Fruit fly (Drosophila melanogaster): Measurements from ENCODE around the gene Rpn12.

Rpn12 gene

DNA sequence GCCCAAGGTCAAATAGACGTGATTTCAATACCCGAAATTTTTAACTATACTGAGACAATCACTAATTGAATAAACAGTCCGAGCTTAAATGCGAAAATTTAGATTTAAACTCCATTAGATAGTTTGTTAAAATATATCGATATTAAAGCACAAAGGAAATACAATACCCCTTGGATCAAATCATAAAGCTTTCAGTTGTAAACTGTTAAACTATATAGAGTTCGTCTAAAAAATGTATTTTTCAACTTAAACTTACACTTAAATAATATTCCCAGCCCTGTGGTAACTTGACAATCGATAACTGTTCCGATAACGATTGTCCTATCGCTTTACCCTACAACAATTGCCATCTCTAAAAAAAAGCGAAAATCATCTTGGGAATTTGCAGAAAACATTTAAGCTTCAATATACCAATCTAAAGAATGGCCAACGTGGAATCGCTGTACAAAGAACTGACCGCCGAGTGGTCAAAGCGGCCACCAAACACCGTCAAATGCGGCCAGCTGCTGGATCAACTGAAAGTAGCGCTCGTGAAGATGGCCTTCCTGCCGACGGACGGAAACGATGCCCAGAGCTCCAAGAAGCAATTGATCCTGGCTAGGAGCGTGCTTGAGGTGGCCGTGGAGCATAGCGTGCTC is at the start of gene Rpn12:
Gene Rpn12 (plus strand): TSS at position 351 of the 638 bp plus-strand sequence.
- no peak for TF ChIP-seq CG8478 (optimal IDR thresholded peaks at IDR 0.05)
- TF ChIP-seq Dll (optimal IDR thresholded peaks at IDR 0.05) = no peak
- no peak for TF ChIP-seq pan (optimal IDR thresholded peaks at IDR 0.05)
- TF ChIP-seq EcR (GFP tag; optimal IDR thresholded peaks at IDR 0.05) = no peak
- no peak for TF ChIP-seq usp (GFP tag; optimal IDR thresholded peaks at IDR 0.05)
- no peak for TF ChIP-seq psq (optimal IDR thresholded peaks at IDR 0.05)

DNA sequence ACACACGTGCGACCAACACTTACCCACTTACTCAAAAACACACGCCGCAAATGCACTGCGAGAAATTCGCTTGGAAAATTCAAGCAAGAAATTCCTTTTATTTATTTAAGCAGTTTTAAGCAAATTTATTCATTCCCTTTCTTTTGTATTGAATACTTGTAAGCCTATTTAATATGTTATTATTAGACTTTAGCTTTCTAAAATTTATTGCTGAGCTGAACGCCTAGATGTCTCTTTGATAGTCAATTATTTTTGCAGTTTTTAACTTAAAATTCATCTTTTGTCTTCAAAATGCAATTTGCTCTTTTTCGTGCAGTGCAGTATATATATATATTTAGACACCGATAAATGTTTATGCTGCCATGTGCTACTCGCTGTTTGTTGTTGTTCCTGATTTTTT is 48.9 kb upstream of the Rpn12 start:
- no peak for TF ChIP-seq CG8478 (optimal IDR thresholded peaks at IDR 0.05)
- TF ChIP-seq EcR (GFP tag; optimal IDR thresholded peaks at IDR 0.05) = no peak
- no peak for TF ChIP-seq usp (GFP tag; optimal IDR thresholded peaks at IDR 0.05)

DNA sequence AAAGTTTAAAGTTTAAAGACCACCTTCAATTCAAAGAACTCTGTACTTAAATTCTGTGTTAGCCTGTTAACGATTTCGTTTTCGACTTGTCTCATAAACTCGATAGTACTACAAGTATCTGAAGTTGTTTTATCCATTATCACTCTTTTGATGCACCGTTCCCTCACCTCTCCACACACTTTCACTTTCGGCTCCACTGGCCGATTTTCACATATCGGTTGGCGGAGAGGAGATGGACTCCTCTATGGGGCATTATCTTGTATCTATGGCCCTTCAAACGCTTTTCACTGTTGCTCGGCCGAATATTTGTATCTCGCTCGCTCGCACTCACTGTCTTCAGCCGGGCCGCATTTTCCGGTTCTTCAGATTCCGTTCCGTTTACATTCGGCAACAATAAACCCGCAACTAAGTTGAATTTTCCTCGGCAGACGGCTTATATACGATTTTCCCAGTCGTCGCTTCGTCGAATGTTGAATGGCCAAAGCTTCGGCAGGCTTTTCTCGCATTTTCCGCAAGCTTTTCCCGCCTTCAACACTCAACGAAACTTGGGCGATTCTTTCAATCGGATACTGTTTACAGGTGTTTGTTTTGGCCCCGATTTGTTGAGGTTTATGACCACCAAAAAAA is 39.7 kb upstream of the Rpn12 start, which contains the start of gene CG43373:
Gene CG43373 (minus strand): TSS at position 373 of the 627 bp plus-strand sequence.
- TF ChIP-seq Dll (optimal IDR thresholded peaks at IDR 0.05) (no peak), psq (optimal IDR thresholded peaks at IDR 0.05) (no peak), pan (optimal IDR thresholded peaks at IDR 0.05) (no peak), EcR (GFP tag; optimal IDR thresholded peaks at IDR 0.05) (no peak), usp (GFP tag; optimal IDR thresholded peaks at IDR 0.05) (no peak), CG8478 (optimal IDR thresholded peaks at IDR 0.05) (no peak)

DNA sequence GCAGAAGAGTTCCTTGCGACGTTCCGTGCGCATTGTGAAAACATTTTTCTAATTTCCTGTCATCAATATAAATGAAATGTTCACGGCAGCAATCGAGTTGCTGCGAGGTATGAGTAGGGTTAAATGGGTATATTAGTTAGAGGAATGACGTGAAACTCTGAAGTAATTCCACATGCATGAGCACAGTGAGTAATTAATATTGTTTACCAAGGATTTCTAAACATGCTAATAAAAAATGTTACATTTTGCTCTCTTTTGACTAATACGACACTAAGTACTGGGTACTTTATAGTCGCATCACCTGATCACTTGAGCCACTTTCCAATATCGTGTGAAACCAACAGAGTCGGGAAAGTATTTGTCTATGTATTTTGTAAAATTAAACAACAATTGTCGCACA is 38.6 kb upstream of the Rpn12 start:
- no peak for TF ChIP-seq psq (optimal IDR thresholded peaks at IDR 0.05)
- no peak for TF ChIP-seq usp (GFP tag; optimal IDR thresholded peaks at IDR 0.05)
- no peak for TF ChIP-seq Dll (optimal IDR thresholded peaks at IDR 0.05)
- no peak for TF ChIP-seq EcR (GFP tag; optimal IDR thresholded peaks at IDR 0.05)
- TF ChIP-seq CG8478 (optimal IDR thresholded peaks at IDR 0.05) = no peak
- no peak for TF ChIP-seq pan (optimal IDR thresholded peaks at IDR 0.05)

DNA sequence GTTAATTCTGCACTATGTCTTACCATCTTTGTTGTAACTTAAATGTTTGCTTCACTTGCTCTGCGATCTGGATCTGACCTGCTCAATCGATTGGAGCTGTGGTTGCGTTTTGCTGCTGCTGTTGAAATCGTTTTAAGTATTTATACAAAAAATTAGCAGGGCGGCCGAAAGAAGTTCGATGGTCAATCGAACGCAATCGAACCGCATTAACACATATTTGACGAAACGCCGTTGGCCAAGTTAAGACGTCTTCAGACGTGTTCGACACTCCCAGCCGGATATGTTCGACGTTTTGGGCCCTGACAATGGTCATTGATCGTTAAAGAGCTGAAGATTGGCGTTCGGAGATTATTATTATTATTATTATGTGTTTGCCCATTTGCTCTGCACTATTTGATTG is 37.3 kb upstream of the Rpn12 start, which contains the start of gene CG13033:
Gene CG13033 (minus strand): TSS at position 118 of the 400 bp plus-strand sequence.
- TF ChIP-seq usp (GFP tag; optimal IDR thresholded peaks at IDR 0.05) (no peak), CG8478 (optimal IDR thresholded peaks at IDR 0.05) (no peak), EcR (GFP tag; optimal IDR thresholded peaks at IDR 0.05) (no peak), Dll (optimal IDR thresholded peaks at IDR 0.05) (no peak), psq (optimal IDR thresholded peaks at IDR 0.05) (no peak), pan (optimal IDR thresholded peaks at IDR 0.05) (no peak)

DNA sequence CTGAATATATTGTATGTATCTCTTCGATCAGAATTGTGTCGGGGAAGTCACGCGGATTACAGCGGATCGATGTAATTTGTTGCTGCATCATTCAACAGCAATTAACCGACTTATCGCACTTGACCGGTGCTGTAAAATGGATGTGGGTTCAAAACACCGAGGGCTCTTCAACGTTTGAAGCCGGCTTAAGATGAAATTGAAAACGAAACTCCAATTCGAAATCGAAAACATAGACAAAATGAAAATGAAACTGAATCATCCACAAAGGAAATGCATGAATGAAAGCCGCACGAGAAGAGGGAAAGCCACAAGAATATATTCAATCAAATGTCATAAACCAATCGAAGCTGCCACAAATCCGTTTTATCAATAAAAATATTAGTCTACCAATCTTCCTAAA is 36.7 kb upstream of the Rpn12 start:
- no peak for TF ChIP-seq pan (optimal IDR thresholded peaks at IDR 0.05)
- TF ChIP-seq usp (GFP tag; optimal IDR thresholded peaks at IDR 0.05) = no peak
- no peak for TF ChIP-seq CG8478 (optimal IDR thresholded peaks at IDR 0.05)
- no peak for TF ChIP-seq psq (optimal IDR thresholded peaks at IDR 0.05)
- TF ChIP-seq Dll (optimal IDR thresholded peaks at IDR 0.05) = no peak
- no peak for TF ChIP-seq EcR (GFP tag; optimal IDR thresholded peaks at IDR 0.05)

DNA sequence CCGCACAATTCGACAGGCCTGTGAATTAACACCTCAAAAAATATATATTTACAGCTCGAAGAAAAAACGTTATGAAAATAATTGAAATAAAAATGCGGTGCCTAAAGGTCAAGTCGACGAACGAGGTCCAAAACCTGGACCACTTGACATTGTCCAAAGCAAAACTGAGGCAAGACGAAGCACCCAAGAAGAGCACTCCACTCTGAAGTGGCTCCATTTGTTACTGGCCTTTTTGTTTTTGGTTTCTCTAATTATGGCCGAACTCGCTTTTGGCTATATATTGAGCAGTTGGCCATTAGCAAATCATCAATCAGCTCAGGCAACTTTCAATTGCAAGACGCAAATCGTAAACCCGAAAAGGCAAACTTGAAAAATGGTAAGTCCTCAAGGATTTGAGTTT is 26.3 kb upstream of the Rpn12 start, which contains the start of gene CG4229:
Gene CG4229 (plus strand): TSS at position 301 of the 400 bp plus-strand sequence.
- no peak for TF ChIP-seq Dll (optimal IDR thresholded peaks at IDR 0.05)
- TF ChIP-seq EcR (GFP tag; optimal IDR thresholded peaks at IDR 0.05) = no peak
- TF ChIP-seq CG8478 (optimal IDR thresholded peaks at IDR 0.05) = no peak
- no peak for TF ChIP-seq psq (optimal IDR thresholded peaks at IDR 0.05)
- TF ChIP-seq usp (GFP tag; optimal IDR thresholded peaks at IDR 0.05) = no peak
- TF ChIP-seq pan (optimal IDR thresholded peaks at IDR 0.05) = no peak

DNA sequence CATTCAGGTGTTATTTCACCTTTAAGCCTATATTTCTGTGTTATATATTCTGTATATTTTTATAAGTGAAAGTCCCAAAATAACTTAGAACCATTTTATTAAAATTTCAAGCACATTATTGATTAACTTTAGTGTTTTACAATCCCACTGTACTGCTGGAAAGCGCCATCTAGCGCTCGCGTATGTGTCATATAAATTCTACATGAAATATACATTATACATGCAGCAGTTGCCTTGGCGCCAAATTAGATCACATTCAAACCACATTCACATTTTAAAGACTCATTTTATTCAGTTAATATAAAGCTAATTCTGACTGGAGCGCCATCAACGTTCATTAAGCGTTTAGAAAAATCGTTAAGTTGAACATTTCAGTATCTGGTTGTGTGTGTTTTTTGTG is 19.5 kb upstream of the Rpn12 start:
- TF ChIP-seq usp (GFP tag; optimal IDR thresholded peaks at IDR 0.05) (no peak), EcR (GFP tag; optimal IDR thresholded peaks at IDR 0.05) (no peak)

DNA sequence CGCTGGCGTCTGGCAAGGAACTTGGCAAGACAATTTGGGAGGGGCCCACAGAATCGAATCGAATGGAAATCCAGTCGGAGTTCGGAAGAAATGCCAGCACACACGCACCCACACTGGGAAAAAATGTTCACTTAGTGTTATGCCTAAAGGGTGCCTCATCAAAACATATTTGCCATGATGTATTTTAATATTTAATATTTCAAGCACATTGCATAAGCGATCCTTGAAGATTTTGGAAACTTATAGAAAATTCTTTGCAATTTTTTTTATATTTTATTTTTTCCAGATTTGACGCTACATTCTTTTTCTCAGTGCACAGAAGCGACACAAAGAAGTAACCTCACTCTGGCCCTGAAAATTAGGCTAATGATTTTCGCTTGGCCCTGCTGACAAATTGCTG is 16.7 kb upstream of the Rpn12 start:
- no peak for TF ChIP-seq usp (GFP tag; optimal IDR thresholded peaks at IDR 0.05)
- TF ChIP-seq psq (optimal IDR thresholded peaks at IDR 0.05) = no peak
- no peak for TF ChIP-seq pan (optimal IDR thresholded peaks at IDR 0.05)
- TF ChIP-seq Dll (optimal IDR thresholded peaks at IDR 0.05) = no peak
- TF ChIP-seq CG8478 (optimal IDR thresholded peaks at IDR 0.05) = no peak
- TF ChIP-seq EcR (GFP tag; optimal IDR thresholded peaks at IDR 0.05) = no peak

DNA sequence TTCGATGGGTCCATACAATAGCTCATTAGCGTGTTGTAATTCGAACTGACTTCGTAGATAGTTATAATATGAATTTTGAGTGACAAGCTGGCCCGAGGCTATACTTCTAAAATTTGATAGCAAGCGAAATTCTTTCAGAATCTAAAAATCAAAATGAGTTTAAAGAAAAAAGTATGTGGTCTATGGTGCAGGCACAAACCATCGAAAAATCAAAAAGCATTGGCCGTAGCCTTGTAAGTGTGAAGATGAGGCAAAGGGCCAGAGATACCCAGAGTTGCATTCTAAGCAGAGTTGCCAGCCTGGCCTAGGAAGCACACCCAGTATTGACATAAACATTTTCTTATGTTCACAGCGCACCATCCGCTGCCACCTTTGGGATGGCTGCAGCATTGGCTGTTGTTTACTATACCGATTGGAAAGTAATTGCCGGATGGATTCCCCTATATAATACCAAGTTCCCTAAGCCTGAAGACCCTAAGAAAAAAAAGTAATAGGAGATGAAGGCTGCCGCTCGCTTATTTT is 16.1 kb upstream of the Rpn12 start, which contains the start of gene UQCR-6.4L:
Gene UQCR-6.4L (plus strand): TSS at position 51 of the 522 bp plus-strand sequence.
- TF ChIP-seq usp (GFP tag; optimal IDR thresholded peaks at IDR 0.05) (no peak), pan (optimal IDR thresholded peaks at IDR 0.05) (no peak), psq (optimal IDR thresholded peaks at IDR 0.05) (no peak), Dll (optimal IDR thresholded peaks at IDR 0.05) (no peak), CG8478 (optimal IDR thresholded peaks at IDR 0.05) (no peak), EcR (GFP tag; optimal IDR thresholded peaks at IDR 0.05) (no peak)

DNA sequence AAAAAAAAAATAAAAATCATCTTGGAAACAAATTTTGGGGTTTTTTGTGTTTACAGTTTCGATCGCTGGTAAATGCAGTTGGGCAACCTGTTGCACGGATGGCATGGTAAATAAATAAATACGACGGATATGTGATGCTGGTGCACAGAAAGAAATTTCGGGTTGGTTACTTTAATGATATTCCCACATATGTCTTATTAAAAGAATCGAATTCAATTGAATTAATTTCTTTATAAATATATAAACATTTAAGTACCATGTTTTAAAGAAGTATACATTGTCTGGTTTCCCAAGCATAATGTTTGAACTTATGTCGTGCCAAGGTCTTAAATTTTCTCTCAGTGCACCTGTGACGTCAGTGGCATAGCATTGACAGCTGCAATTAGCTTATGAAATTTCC is 15.3 kb upstream of the Rpn12 start:
- no peak for TF ChIP-seq usp (GFP tag; optimal IDR thresholded peaks at IDR 0.05)
- TF ChIP-seq pan (optimal IDR thresholded peaks at IDR 0.05) = no peak
- no peak for TF ChIP-seq CG8478 (optimal IDR thresholded peaks at IDR 0.05)
- no peak for TF ChIP-seq psq (optimal IDR thresholded peaks at IDR 0.05)
- no peak for TF ChIP-seq EcR (GFP tag; optimal IDR thresholded peaks at IDR 0.05)
- TF ChIP-seq Dll (optimal IDR thresholded peaks at IDR 0.05) = no peak

DNA sequence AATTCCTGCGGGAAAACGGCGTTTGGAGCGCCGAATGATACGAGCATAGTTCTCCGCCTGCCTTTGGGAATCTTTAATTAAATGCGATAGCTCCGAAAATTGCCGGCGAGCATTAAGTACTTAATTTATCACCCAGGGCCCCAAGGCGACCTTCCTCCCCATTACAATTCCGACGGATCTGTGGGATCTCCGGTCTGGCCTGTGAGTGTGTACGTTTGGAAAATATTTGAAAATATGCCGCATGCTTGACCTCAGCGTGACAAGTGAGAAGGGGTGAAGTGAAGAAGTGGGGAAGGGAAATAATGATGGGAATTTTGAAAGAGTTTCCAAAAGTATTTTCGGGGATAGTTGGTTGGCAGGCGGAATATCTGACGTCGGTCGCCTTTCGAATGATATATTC is 13.4 kb upstream of the Rpn12 start:
- TF ChIP-seq psq (optimal IDR thresholded peaks at IDR 0.05) (no peak), pan (optimal IDR thresholded peaks at IDR 0.05) (no peak), EcR (GFP tag; optimal IDR thresholded peaks at IDR 0.05) (no peak), usp (GFP tag; optimal IDR thresholded peaks at IDR 0.05) (no peak), CG8478 (optimal IDR thresholded peaks at IDR 0.05) (no peak), Dll (optimal IDR thresholded peaks at IDR 0.05) (no peak)
